Worm (Caenorhabditis elegans) whole organism, dauer: ENCODE data around the gene F21F8.5.

Source experiments
- unc-62 ChIP-seq: sonication (generic microtip); optimal IDR thresholded peaks from 2 replicates; lab custom pipeline; 2017; ENCODE audit warnings: missing biosample characterization, missing genetic modification reagents, missing genetic modification characterization

Gene F21F8.5

ce11 chrV:8266232-8266631, at the start of gene F21F8.5:
TSS of gene F21F8.5 (minus strand) at chrV:8266332.
- TF ChIP-seq unc-62 (GFP tag; lab: Kevin White, UChicago) = no peak

- TF ChIP-seq unc-62 (GFP tag; lab: Kevin White, UChicago) = no peak
Measured at ce11 chrV:8311210-8311609, 45.1 kb upstream of the F21F8.5 start, which contains the start of gene W02D7.12. TSS of gene W02D7.12 (plus strand) at chrV:8311510.

DNA sequence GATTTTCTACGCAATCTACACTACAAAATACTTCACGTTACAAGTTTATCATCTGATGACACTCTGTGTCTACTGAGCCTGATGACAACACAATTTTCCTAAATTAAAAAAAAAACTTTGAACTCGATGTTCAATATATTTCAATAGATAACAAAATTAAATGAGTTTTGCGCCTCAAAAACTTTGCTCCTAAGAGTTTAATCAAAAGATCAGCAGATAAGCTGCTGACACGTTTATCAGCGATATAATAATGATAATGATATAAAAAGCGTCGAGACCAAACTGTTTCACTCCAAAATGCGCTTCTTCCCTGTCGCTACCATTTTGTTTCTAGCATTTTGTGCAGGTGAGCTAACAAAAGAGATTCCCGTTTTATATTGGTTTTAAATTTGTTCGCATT, 41.5 kb upstream of the F21F8.5 start, which contains the start of gene clec-218:
Gene clec-218 (plus strand): TSS at position 262 of the 400 bp plus-strand sequence.
- no peak for TF ChIP-seq unc-62 (GFP tag; lab: Kevin White, UChicago)

- TF ChIP-seq unc-62 (GFP tag; lab: Kevin White, UChicago) = no peak
Measured at ce11 chrV:8307013-8307412, 40.9 kb upstream of the F21F8.5 start.

DNA sequence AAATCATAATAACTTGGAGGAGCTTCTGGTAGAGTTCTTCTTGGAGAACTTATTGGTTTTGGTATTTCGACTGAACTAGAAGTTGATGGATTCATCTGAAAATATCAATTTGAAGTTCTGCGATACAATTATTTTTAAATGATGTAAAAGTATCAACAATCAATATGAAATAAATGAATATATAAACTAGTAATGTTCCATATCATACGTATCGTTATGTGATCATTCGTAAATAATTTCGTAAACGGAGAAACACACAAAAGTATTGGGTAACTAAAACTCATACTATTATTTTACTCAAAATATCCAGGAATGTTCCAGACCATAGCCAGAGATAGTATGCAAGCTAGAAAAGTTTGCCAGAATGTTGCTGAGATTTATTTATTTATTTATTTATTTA, 40.2 kb upstream of the F21F8.5 start, which contains the start of gene W02D7.8:
Gene W02D7.8 (minus strand): TSS at position 101 of the 400 bp plus-strand sequence.
- TF ChIP-seq unc-62 (GFP tag; lab: Kevin White, UChicago) = no peak

DNA sequence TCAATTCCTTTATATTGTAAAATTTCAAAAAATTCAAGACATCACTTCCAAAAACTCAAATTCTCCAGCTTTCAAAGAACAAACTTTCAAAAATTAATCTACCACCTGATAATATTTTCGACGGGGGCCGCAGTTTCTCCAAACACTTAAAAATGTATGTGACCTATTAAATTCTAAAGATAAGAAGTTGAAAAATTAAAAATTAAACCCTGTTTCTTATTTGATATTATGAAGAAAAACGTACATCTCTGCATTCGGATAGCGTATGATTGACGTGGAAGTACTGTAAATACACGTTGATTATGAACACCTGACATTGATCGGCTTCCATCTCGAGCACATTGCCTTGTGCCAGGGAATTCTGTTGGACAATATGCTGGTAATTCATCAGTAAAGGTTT, 39.8 kb upstream of the F21F8.5 start:
- TF ChIP-seq unc-62 (GFP tag; lab: Kevin White, UChicago) = no peak

ce11 chrV:8304461-8305195, 38.5 kb upstream of the F21F8.5 start, which contains the start of gene W02D7.11:
TSS of gene W02D7.11 (minus strand) at chrV:8304511.
- no peak for TF ChIP-seq unc-62 (GFP tag; lab: Kevin White, UChicago)

DNA sequence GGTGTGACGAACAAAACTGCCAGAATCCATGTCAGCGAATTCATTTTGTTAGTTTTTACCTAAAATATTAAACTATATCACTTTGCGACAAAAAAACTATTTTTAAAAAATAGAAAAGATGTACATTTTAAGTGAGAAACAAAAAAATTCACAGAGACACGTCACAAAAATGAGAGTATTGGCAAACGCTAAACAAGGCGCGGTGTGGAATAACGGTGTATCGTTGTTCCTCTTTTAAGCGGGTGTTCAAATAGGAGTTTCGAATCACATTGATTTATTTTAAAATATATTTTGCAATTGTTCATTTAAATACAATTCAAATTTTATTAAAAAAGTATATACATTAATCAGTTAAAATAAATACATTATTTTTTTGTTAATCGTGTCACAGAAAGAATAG, 36.4 kb upstream of the F21F8.5 start, which contains the start of gene sel-9:
Gene sel-9 (minus strand): TSS at position 59 of the 400 bp plus-strand sequence.
- TF ChIP-seq unc-62 (GFP tag; lab: Kevin White, UChicago) = no peak

DNA sequence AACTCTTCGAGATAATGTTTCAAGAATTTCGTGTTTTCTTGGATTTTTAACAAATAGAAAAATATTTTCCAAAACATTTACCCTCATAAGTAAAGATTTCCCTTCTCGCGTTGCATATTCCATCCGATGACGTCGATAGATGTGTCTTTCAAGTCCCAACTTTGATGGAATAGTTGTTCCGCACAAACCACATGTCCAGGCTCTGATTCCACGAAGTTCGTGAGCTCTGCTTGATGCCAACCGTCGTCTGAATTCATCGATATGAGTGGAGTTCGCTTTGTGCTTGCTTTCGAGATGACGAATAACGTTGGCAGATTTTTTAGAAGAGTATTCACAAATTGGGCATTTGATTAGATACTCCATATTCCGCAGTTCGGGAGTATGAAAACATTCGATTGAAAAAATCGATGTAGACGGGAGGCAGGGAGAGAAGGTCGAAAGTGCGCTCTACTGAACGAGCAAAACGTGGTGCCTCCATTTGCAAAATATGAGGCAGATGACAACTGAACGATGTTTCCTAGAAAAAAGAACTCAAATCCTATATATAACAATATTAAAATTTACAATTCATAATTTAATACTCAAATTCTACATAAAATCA, 34.9 kb upstream of the F21F8.5 start, which contains the start of gene W02D7.6:
Gene W02D7.6 (minus strand): TSS at position 573 of the 601 bp plus-strand sequence.
- no peak for TF ChIP-seq unc-62 (GFP tag; lab: Kevin White, UChicago)

DNA sequence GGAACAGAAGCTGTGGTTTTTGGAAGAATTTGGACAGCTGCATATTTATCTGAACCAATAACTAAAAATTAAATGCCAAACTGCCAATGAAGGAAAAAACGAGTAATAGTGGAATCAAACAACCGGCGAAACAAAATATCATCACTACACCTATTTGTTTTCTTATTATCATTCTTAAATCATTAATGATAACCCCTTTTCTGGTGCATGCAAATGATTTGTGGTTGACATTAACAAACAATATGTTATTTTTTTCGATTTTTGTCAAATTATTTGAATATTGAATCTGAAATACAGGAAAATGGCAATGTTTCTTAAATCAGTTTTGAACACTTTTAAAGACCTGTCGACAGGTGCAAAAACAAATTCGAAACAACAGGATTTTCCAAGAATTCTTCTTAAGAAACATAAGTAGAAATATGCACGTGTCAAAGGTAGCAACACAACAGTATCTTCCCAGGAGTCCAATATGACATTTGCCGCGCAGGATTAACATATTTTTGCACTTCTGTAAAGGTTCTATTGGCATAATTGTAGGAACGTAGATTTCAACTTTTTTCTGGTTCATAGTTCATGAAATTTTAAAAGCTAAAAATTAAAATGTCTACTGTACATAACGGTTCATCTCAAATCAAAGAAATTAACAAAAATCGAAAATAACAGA, 33.2 kb upstream of the F21F8.5 start, which contains the start of gene W02D7.5:
Gene W02D7.5 (minus strand): TSS at position 51 of the 664 bp plus-strand sequence.
- no peak for TF ChIP-seq unc-62 (GFP tag; lab: Kevin White, UChicago)

DNA sequence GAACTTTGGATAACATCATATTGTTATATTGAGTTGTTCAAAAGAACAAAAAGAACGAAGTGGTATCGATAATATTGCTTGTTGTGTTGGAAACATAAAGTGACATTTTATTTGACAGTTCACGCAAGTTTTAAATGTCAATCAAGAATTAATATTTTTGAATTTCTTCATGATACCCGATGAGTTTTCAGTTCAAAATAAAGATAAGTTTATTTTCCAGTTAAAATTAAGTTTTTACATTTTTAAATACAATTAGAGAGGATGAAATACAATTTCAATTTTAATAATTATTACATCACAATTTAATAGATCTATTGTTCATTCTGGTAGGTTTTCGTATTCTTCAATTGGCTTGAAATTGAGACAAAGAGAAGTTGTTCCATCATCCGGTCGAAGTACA, 31.4 kb upstream of the F21F8.5 start, which contains the start of gene W02D7.4:
Gene W02D7.4 (minus strand): TSS at position 101 of the 400 bp plus-strand sequence.
- TF ChIP-seq unc-62 (GFP tag; lab: Kevin White, UChicago) = no peak

ce11 chrV:8295866-8296265, 29.7 kb upstream of the F21F8.5 start, which contains the start of gene smex-1:
TSS of gene smex-1 (minus strand) at chrV:8295966.
- no peak for TF ChIP-seq unc-62 (GFP tag; lab: Kevin White, UChicago)

DNA sequence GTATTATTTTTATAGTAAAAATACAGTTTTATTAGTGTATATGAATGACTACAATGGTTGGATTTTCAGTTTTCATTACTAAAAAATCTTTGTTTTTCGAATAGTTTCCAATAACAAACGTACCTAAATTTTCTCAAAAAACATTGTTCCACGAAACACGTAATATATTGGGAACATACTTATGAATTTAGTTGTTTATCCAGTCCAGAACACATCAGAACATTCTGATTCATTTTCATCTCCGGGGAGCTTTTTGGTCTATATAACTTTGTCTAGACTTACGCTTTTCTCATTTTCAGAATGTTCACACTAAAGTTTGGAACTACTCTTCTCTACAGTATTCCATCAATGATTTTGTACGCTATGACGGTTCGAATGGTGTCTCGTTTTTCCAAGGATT, 25.6 kb upstream of the F21F8.5 start, which contains the start of gene srg-33:
Gene srg-33 (plus strand): TSS at position 301 of the 400 bp plus-strand sequence.
- no peak for TF ChIP-seq unc-62 (GFP tag; lab: Kevin White, UChicago)

- no peak for TF ChIP-seq unc-62 (GFP tag; lab: Kevin White, UChicago)
Measured at ce11 chrV:8288125-8288806, 22.1 kb upstream of the F21F8.5 start.

- no peak for TF ChIP-seq unc-62 (GFP tag; lab: Kevin White, UChicago)
Measured at ce11 chrV:8285455-8285854, 19.3 kb upstream of the F21F8.5 start.
